Fruit fly (Drosophila melanogaster): ENCODE results near the gene hfw.

DNA sequence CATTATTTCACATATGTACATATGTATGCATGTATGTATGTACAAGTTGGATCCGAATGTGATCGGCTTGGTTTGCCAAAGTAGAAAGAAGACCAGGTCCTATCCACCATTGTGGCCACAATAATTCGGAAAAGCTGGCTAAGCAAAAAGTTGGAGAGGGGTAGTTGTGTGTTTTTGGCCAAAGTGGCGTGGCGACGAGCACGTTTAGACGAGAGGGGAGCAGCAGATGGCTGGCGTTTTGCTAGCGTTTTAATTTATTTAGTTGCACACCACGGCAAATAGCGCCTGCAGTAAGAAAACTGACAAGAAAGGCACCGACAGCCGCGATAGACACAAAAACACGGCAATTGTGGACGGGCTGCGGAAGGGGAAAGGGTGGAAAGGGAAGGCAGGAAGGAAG, 44.2 kb upstream of the hfw start:
- TF ChIP-seq CG8478 (optimal IDR thresholded peaks at IDR 0.05), result no peak
- TF ChIP-seq CTCF (optimal IDR thresholded peaks at IDR 0.05), result no peak
